Fruit fly (Drosophila melanogaster) whole organism, pupa: Measurements from ENCODE around the gene Cp7Fc.

Experiments used
- CG10348 ChIP-seq: fragments of 200-800 bp; sonication (Bioruptor generic); IDR thresholded peaks from 2 replicates; pipeline ENCODE4 v1.3.6; 2022; ENCODE audit warnings: missing biosample characterization, missing genetic modification characterization
- CG14655 ChIP-seq: fragments of 200-800 bp; sonication (Bioruptor generic); optimal IDR thresholded peaks from 3 replicates; lab custom pipeline; 2017; ENCODE audit warnings: mild to moderate bottlenecking, missing biosample characterization, missing genetic modification reagents, missing genetic modification characterization
- CG32121 ChIP-seq: fragments of 200-800 bp; sonication (Bioruptor generic); IDR thresholded peaks from 2 replicates; pipeline ENCODE4 v1.3.6; 2022; ENCODE audit warnings: missing biosample characterization, missing genetic modification characterization
- CG8159 ChIP-seq: fragments of 200-800 bp; sonication (Bioruptor generic); optimal IDR thresholded peaks from 3 replicates; lab custom pipeline; 2018; ENCODE audit warnings: missing biosample characterization, mild to moderate bottlenecking, missing genetic modification characterization, moderate library complexity
- D1 ChIP-seq: fragments of 200-800 bp; sonication (Bioruptor generic); optimal IDR thresholded peaks from 2 replicates; lab custom pipeline; 2018; ENCODE audit warnings: missing biosample characterization, mild to moderate bottlenecking, missing genetic modification characterization, moderate library complexity
- Pif1A ChIP-seq: fragments of 200-800 bp; sonication (Bioruptor generic); optimal IDR thresholded peaks from 3 replicates; lab custom pipeline; 2016; ENCODE audit warnings: missing biosample characterization, missing genetic modification characterization
- Snoo ChIP-seq: fragments of 200-800 bp; sonication (Bioruptor generic); optimal IDR thresholded peaks from 3 replicates; lab custom pipeline; 2017; ENCODE audit warnings: missing biosample characterization, mild to moderate bottlenecking, missing genetic modification characterization, inconsistent platforms
- gl ChIP-seq: fragments of 200-800 bp; sonication (Bioruptor generic); optimal IDR thresholded peaks from 2 replicates; lab custom pipeline; 2018; ENCODE audit warnings: missing biosample characterization, mild to moderate bottlenecking, missing genetic modification characterization
- rn ChIP-seq: fragments of 200-800 bp; sonication (Bioruptor generic); IDR thresholded peaks from 2 replicates; pipeline ENCODE4 v1.3.6; 2022; ENCODE audit warnings: missing biosample characterization, missing genetic modification characterization

DNA sequence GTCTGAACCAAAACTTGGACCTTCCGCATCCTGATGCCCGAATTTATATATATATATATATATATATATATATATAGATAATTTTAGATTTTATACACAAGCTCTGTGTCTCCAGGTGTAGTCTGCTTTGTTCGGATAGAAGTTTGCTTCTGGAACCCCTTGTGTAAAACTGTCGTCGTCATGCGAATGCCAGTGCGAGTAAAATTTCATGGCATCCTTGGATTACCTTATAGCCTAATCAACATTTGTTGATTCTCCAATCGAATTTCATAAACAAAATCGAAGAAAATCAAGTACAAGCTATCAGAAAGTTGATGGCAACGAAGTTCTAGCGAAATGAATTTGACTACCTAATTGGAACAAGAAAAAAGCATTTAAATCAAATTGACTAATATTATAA lies 19.4 kb upstream of the Cp7Fc start, which contains the start of gene CG32713:
- no peak for TF ChIP-seq CG14655
- TF ChIP-seq CG32121, result no peak
- TF ChIP-seq Pif1A (GFP tag; lab: Kevin White, UChicago), result no peak
- no peak for TF ChIP-seq gl (tag; lab: Kevin White, UChicago)
- TF ChIP-seq Snoo (tag; lab: Kevin White, UChicago), result no peak
- no peak for TF ChIP-seq CG8159 (tag; lab: Kevin White, UChicago)
- TF ChIP-seq D1 (tag; lab: Kevin White, UChicago), result no peak
- TF ChIP-seq CG10348 (GFP tag; lab: Robert Waterston, UW), result no peak
- no peak for TF ChIP-seq rn (GFP tag; lab: Robert Waterston, UW)
